Worm (Caenorhabditis elegans) whole organism, midembryonic: ENCODE results near the gene Y37H2A.12.

ENCODE experiments used
- T22C8.4 ChIP-seq: fragments of 200-800 bp; sonication (Bioruptor generic); IDR thresholded peaks from 2 replicates; pipeline ENCODE4 v1.3.6; 2022; ENCODE audit warnings: missing genetic modification characterization, missing compliant biosample characterization
- cog-1 ChIP-seq: sonication (generic microtip); optimal IDR thresholded peaks from 2 replicates; lab custom pipeline; 2016; ENCODE audit warnings: missing genetic modification characterization, missing compliant biosample characterization
- flt-1 ChIP-seq: fragments of 200-800 bp; sonication (Bioruptor generic); IDR thresholded peaks from 2 replicates; pipeline ENCODE4 v1.3.6; 2022; ENCODE audit warnings: missing genetic modification characterization, missing compliant biosample characterization
- klf-2 ChIP-seq: fragments of 200-800 bp; sonication (Bioruptor generic); conservative IDR thresholded peaks from 2 replicates; pipeline ENCODE4 v1.3.6; 2022; ENCODE audit warnings: missing genetic modification reagents, missing genetic modification characterization, missing compliant biosample characterization
- med-1 ChIP-seq: sonication (generic microtip); optimal IDR thresholded peaks from 2 replicates; lab custom pipeline; 2017; ENCODE audit warnings: missing genetic modification characterization, mild to moderate bottlenecking, missing compliant biosample characterization, antibody characterized with exemption, missing genetic modification reagents; ENCODE audit not compliant: insufficient read depth
- ref-1 ChIP-seq: fragments of 200-800 bp; sonication (Bioruptor generic); conservative IDR thresholded peaks from 2 replicates; pipeline ENCODE4 v1.3.6; 2022; ENCODE audit warnings: missing genetic modification reagents, missing genetic modification characterization, missing compliant biosample characterization
- tab-1 ChIP-seq: fragments of 200-800 bp; sonication (Bioruptor generic); IDR thresholded peaks from 2 replicates; pipeline ENCODE4 v1.3.6; 2022; ENCODE audit warnings: missing genetic modification characterization, missing compliant biosample characterization
- ztf-23 ChIP-seq: fragments of 200-800 bp; sonication (Bioruptor generic); IDR thresholded peaks from 2 replicates; pipeline ENCODE4 v1.3.6; 2022; ENCODE audit warnings: missing genetic modification reagents, missing genetic modification characterization, missing compliant biosample characterization
- ztf-29 ChIP-seq: fragments of 200-800 bp; sonication (Bioruptor generic); IDR thresholded peaks from 2 replicates; pipeline ENCODE4 v1.3.6; 2022; ENCODE audit warnings: missing genetic modification reagents, missing genetic modification characterization, missing compliant biosample characterization

Gene Y37H2A.12

DNA sequence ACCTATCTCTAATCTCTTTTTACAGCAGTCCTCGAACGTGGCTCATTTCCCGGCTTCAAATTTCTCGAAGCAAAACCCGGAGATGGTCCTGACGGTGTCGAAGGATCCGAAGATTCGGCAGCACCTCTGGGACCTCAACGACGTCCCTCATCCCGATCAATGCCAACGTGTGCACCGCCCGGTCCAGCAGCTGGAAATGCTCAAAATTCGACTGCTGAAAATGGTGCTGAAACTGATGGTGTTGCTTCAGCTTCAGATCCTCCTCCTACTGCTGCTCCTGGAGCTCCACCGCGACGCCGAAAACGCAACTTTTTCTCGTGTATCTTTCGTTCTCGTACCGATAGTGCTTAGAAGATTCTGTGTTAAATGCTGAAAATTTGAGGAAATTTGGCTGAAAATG lies 24.9 kb downstream of the Y37H2A.12 start:
- TF ChIP-seq flt-1 (GFP tag; lab: Robert Waterston, UW), result no peak
- no peak for TF ChIP-seq klf-2 (GFP tag; lab: Robert Waterston, UW)
- TF ChIP-seq ztf-29, result no peak
- no peak for TF ChIP-seq tab-1 (GFP tag; lab: Robert Waterston, UW)

DNA sequence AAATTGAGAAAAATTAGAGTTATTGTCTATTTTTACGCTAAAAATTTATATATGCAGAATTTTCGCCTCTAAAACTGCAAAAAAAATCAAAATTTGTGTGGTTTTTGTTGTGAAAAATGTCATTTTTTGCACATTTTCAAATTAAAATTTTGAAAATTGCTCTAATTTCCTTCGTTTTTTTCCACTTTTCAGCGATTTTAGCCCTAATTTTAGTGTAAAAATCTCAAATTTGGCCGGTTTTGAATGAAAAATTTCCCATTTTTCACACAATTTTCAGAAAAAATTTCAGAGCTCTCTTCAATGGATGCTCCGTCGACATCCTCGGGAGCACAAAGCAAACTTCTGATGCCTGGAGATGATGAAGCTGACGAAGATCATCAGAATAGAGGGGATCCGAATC lies 32.5 kb downstream of the Y37H2A.12 start, which contains the start of gene par-4:
Gene par-4, plus strand, starts transcription at position 301 of the 400 bp plus-strand sequence.
- TF ChIP-seq tab-1 (GFP tag; lab: Robert Waterston, UW), result no peak
- TF ChIP-seq cog-1 (tag; lab: Kevin White, UChicago), result no peak
- no peak for TF ChIP-seq T22C8.4 (GFP tag; lab: Robert Waterston, UW)
- no peak for TF ChIP-seq klf-2 (GFP tag; lab: Robert Waterston, UW)
- TF ChIP-seq ref-1 (GFP tag; lab: Robert Waterston, UW), result no peak
- no peak for TF ChIP-seq ztf-23 (GFP tag; lab: Robert Waterston, UW)
- TF ChIP-seq med-1 (GFP tag; lab: Kevin White, UChicago), result no peak
- TF ChIP-seq flt-1 (GFP tag; lab: Robert Waterston, UW), result no peak
- TF ChIP-seq ztf-29, result no peak

DNA sequence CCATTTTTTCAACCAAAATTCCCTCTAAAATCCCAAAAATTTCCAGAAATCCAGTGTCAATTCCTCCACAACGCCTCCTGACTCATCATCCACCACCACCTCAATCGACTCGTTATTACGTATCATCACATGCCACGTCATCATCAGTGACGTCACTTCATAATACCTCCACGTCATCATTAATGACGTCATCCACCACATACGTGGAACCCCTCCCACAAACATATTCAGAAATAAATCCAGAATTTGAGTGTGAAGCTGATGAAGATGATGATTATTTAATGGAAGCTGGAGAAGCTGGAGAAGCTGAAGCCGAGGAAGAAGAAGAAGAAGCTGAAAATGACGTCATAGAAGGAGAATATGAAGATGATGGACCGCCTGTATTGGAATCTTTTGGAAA lies 37.0 kb downstream of the Y37H2A.12 start:
- TF ChIP-seq cog-1 (tag; lab: Kevin White, UChicago), result no peak
- no peak for TF ChIP-seq flt-1 (GFP tag; lab: Robert Waterston, UW)

DNA sequence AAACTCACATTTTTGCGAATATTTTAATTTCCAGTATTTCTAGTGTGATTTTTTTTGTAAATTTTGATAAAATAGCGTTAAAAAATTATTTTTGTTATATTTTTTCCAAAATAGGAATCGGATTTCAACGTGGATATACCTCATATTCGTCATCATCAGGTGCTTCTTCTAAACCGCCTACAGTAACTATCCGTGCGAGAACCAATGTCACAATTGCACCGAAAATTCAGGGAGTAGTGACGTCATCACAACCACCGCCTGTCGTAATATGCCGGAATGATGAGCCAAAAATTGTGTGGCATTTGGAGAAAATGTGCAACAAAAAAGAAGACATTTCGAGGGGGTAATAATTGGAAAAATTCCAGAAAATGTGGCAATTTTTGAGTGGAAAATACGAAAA lies 39.7 kb downstream of the Y37H2A.12 start:
- TF ChIP-seq med-1 (GFP tag; lab: Kevin White, UChicago), result no peak
- TF ChIP-seq flt-1 (GFP tag; lab: Robert Waterston, UW), result no peak
- TF ChIP-seq ref-1 (GFP tag; lab: Robert Waterston, UW), result no peak

DNA sequence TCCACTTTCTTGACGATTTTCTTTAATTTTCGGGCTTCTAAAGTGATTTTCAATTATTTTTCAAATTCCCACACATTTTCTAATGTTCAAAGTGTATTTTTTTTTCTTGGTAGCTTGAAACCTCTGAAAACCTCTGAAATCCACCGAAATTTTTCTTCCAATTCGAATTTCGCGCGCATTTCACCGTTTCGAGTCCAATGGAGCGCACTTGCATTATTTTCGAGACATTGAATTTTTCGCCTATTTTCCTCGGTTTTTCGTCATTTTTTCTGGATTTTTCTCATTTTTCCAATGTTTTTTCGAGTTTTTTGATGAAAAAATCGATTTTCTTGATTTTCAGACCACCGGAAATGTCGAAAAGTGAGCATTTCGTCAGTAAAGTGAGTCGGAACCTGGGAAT lies 44.1 kb downstream of the Y37H2A.12 start, which contains the start of gene slr-2:
Gene slr-2, plus strand, starts transcription at position 341 of the 400 bp plus-strand sequence.
- TF ChIP-seq klf-2 (GFP tag; lab: Robert Waterston, UW) (no peak), med-1 (GFP tag; lab: Kevin White, UChicago) (no peak), ztf-23 (GFP tag; lab: Robert Waterston, UW) (no peak), flt-1 (GFP tag; lab: Robert Waterston, UW) (no peak), ztf-29 (no peak), T22C8.4 (GFP tag; lab: Robert Waterston, UW) (no peak), cog-1 (tag; lab: Kevin White, UChicago) (no peak)

DNA sequence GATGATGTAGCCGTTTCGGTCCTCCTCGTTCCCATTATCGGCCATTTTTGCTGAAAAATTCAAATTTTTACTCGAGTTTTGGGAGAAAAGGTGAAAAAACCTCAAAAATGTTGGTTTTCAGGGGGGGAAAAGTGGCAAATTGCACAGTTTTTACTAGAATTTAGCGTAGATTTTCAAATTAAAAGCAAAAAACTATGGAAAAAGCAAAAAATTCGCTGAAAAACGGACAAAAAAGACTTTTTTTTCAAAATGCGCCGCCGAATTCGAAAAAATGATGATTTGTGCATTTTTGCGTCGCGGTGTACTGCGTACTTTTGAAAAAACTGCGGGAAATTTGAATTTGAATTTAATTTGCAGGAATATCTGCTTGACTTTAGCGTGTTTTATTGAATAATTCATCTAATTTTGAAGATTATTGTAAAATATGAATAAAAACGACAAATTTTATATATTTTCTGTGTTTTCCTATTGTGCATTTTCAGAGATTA lies 44.7 kb downstream of the Y37H2A.12 start, which contains the start of gene Y59A8B.12:
Gene Y59A8B.12, minus strand, starts transcription at position 51 of the 488 bp plus-strand sequence.
- TF ChIP-seq cog-1 (tag; lab: Kevin White, UChicago), result no peak
- no peak for TF ChIP-seq flt-1 (GFP tag; lab: Robert Waterston, UW)
- no peak for TF ChIP-seq ztf-29
- no peak for TF ChIP-seq ref-1 (GFP tag; lab: Robert Waterston, UW)
- TF ChIP-seq tab-1 (GFP tag; lab: Robert Waterston, UW), result no peak
- no peak for TF ChIP-seq med-1 (GFP tag; lab: Kevin White, UChicago)

DNA sequence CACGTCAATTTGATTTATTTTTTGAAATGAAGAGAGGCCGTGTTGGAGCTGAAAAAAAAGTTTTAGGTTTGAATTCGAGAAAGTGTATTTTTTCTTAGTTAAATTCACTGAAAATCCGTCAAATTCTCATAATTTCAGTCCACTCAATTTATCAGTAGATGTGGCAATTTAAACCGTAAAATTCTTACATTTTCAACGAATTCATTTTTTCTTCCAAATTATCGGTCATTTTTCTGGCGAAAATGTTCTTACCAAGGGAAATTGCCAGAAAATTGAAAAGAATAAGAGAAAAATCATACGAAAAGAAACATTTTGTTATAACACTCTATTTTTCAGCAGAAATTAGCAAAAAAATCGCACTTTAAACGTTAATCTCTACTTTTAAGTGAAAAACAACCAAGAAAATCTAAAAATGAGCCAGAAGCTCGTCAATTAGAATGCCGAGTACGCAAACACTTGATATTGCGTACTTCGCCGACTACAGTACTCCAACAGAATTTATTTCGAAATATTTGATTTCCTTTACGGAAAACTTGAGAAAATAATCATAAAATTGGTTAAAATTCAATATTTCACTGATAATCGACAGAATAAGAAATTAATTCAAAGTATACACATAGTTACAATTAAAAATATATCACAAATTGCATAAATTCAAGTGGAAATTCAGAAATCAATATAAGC lies 45.6 kb downstream of the Y37H2A.12 start, which contains the start of gene fbxa-106:
Gene fbxa-106, minus strand, starts transcription at position 51 of the 684 bp plus-strand sequence.
- no peak for TF ChIP-seq med-1 (GFP tag; lab: Kevin White, UChicago)
- no peak for TF ChIP-seq ztf-29
- no peak for TF ChIP-seq cog-1 (tag; lab: Kevin White, UChicago)
- no peak for TF ChIP-seq ztf-23 (GFP tag; lab: Robert Waterston, UW)

DNA sequence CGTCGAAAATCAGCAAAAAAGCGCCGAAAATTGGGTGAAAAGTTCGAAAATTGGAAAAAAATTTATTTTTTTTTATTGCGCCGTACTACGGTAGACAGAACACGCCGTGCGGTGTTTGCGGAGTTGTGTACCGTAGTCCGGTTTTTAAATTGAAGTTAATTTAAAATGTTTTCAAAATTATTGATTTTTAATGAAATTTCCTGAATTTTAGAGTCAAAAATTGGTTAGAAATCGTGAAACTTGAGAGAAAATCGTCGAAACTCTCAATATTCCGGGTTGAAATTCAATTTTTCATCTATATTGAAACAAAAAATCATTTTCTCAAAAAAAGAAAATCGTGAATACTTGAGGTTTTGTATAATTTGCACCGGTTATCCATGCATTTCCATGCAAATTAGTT lies 49.1 kb downstream of the Y37H2A.12 start, which contains the start of gene nova-1:
Gene nova-1, minus strand, starts transcription at position 101 of the 400 bp plus-strand sequence.
- TF ChIP-seq cog-1 (tag; lab: Kevin White, UChicago), result no peak
- TF ChIP-seq T22C8.4 (GFP tag; lab: Robert Waterston, UW), result no peak
- no peak for TF ChIP-seq klf-2 (GFP tag; lab: Robert Waterston, UW)
- no peak for TF ChIP-seq ref-1 (GFP tag; lab: Robert Waterston, UW)
- TF ChIP-seq flt-1 (GFP tag; lab: Robert Waterston, UW), result no peak
- no peak for TF ChIP-seq ztf-29
- no peak for TF ChIP-seq med-1 (GFP tag; lab: Kevin White, UChicago)
- TF ChIP-seq tab-1 (GFP tag; lab: Robert Waterston, UW), result no peak
- TF ChIP-seq ztf-23 (GFP tag; lab: Robert Waterston, UW), result no peak
